Fruit fly (Drosophila melanogaster) whole organism, embryonic: ENCODE measurements around the gene CG43367.
A peak's percentile ranks its signal among the peaks of the same experiment; 100 is the strongest.

Source experiments
- ATbp ChIP-seq: fragments of 200-800 bp; sonication (Bioruptor generic); optimal IDR thresholded peaks from 2 replicates; lab custom pipeline; 2017; ENCODE audit warnings: missing biosample characterization, mild to moderate bottlenecking, missing genetic modification characterization, missing genetic modification reagents
- Ada2b ChIP-seq: fragments of 200-800 bp; sonication (Bioruptor generic); IDR thresholded peaks from 2 replicates; pipeline ENCODE4 v1.3.6; 2022; ENCODE audit warnings: missing biosample characterization, missing genetic modification characterization
- BtbVII ChIP-seq: fragments of 200-800 bp; sonication (Bioruptor generic); optimal IDR thresholded peaks from 3 replicates; lab custom pipeline; 2017; ENCODE audit warnings: missing biosample characterization, mild to moderate bottlenecking, missing genetic modification characterization
- CG10543 ChIP-seq: fragments of 200-800 bp; sonication (Bioruptor generic); optimal IDR thresholded peaks from 3 replicates; lab custom pipeline; 2017; ENCODE audit warnings: missing biosample characterization, mild to moderate bottlenecking, missing genetic modification characterization, moderate library complexity
- CG12071 ChIP-seq: fragments of 200-800 bp; sonication (Bioruptor generic); optimal IDR thresholded peaks from 3 replicates; lab custom pipeline; 2018; ENCODE audit warnings: missing biosample characterization, mild to moderate bottlenecking, missing genetic modification characterization
- CG12744 ChIP-seq: fragments of 200-800 bp; sonication (Bioruptor generic); optimal IDR thresholded peaks from 2 replicates; lab custom pipeline; 2016; ENCODE audit warnings: missing biosample characterization, missing genetic modification characterization
- CG18599 ChIP-seq: fragments of 200-800 bp; sonication (Bioruptor generic); optimal IDR thresholded peaks from 3 replicates; lab custom pipeline; 2017; ENCODE audit warnings: missing biosample characterization, missing genetic modification characterization, mild to moderate bottlenecking, moderate library complexity, missing genetic modification reagents
- CG2875 ChIP-seq: fragments of 200-800 bp; sonication (Bioruptor generic); optimal IDR thresholded peaks from 2 replicates; lab custom pipeline; 2017; ENCODE audit warnings: missing biosample characterization, mild to moderate bottlenecking, missing genetic modification characterization, missing genetic modification reagents
- CG32772 ChIP-seq: fragments of 200-800 bp; sonication (Bioruptor generic); IDR thresholded peaks from 2 replicates; pipeline ENCODE4 v1.3.6; 2022; ENCODE audit warnings: missing biosample characterization, missing genetic modification characterization
- CG4282 ChIP-seq: fragments of 200-800 bp; sonication (Bioruptor generic); optimal IDR thresholded peaks from 2 replicates; lab custom pipeline; 2016; ENCODE audit warnings: missing biosample characterization, missing genetic modification characterization
- CG4707 ChIP-seq: fragments of 200-800 bp; sonication (Bioruptor generic); optimal IDR thresholded peaks from 2 replicates; lab custom pipeline; 2018; ENCODE audit warnings: missing biosample characterization, mild to moderate bottlenecking, missing genetic modification characterization, moderate library complexity
- CG6813 ChIP-seq: fragments of 200-800 bp; sonication (Bioruptor generic); optimal IDR thresholded peaks from 2 replicates; lab custom pipeline; 2017; ENCODE audit warnings: missing biosample characterization, missing genetic modification characterization, mild to moderate bottlenecking, moderate library complexity, missing genetic modification reagents
- CG7987 ChIP-seq: fragments of 200-800 bp; sonication (Bioruptor generic); optimal IDR thresholded peaks from 2 replicates; lab custom pipeline; 2018; ENCODE audit warnings: missing biosample characterization, mild to moderate bottlenecking, missing genetic modification characterization, moderate library complexity
- CG9215 ChIP-seq: fragments of 200-800 bp; sonication (Bioruptor generic); IDR thresholded peaks from 2 replicates; pipeline ENCODE4 v1.3.6; 2022; ENCODE audit warnings: missing biosample characterization, missing genetic modification characterization
- CrebB ChIP-seq: fragments of 200-800 bp; sonication (Bioruptor generic); optimal IDR thresholded peaks from 3 replicates; lab custom pipeline; 2018; ENCODE audit warnings: missing biosample characterization, mild to moderate bottlenecking, missing genetic modification characterization
- Drgx ChIP-seq: fragments of 200-800 bp; sonication (Bioruptor generic); IDR thresholded peaks from 2 replicates; pipeline ENCODE4 v1.3.6; 2022; ENCODE audit warnings: missing biosample characterization, missing genetic modification characterization
- Ets65A ChIP-seq: fragments of 200-800 bp; sonication (Bioruptor generic); peaks from one replicate; lab custom pipeline; 2016; ENCODE audit warnings: missing biosample characterization, missing genetic modification characterization
- GATAe ChIP-seq: fragments of 200-800 bp; sonication (Bioruptor generic); conservative IDR thresholded peaks from 2 replicates; pipeline ENCODE4 v1.3.6; 2022; ENCODE audit warnings: missing biosample characterization, missing genetic modification characterization
- HLH4C ChIP-seq: fragments of 200-800 bp; sonication (Bioruptor generic); IDR thresholded peaks from 3 replicates; pipeline ENCODE4 v1.3.6; 2022; ENCODE audit warnings: missing biosample characterization, missing genetic modification characterization; ENCODE audit not compliant: partially characterized antibody
- HLHmδ ChIP-seq: fragments of 200-800 bp; sonication (Bioruptor generic); optimal IDR thresholded peaks from 2 replicates; lab custom pipeline; 2018; ENCODE audit warnings: missing biosample characterization, mild to moderate bottlenecking, missing genetic modification characterization, moderate library complexity
- HmgZ ChIP-seq: fragments of 200-800 bp; sonication (Bioruptor generic); optimal IDR thresholded peaks from 2 replicates; lab custom pipeline; 2018; ENCODE audit warnings: missing biosample characterization, mild to moderate bottlenecking, missing genetic modification characterization
- Hmr ChIP-seq: fragments of 200-800 bp; sonication (Bioruptor generic); optimal IDR thresholded peaks from 3 replicates; lab custom pipeline; 2017; ENCODE audit warnings: mild to moderate bottlenecking, missing biosample characterization, missing genetic modification reagents, missing genetic modification characterization
- Hr78 ChIP-seq, 2 experiments: fragments of 200-800 bp in 1 of 2; fragments of >200 bp in 1 of 2; sonication (Bioruptor generic) in 1 of 2; optimal IDR thresholded peaks; 2 replicates each; lab custom pipeline; 2017 to 2019; ENCODE audit warnings: missing biosample characterization in 2 of 2, missing genetic modification characterization in 2 of 2, mild to moderate bottlenecking in 1 of 2, moderate library complexity in 1 of 2
- Kr ChIP-seq: fragments of 200-800 bp; sonication (Bioruptor generic); optimal IDR thresholded peaks from 2 replicates; lab custom pipeline; 2017; ENCODE audit warnings: missing biosample characterization, mild to moderate bottlenecking, missing genetic modification characterization
- MBD-R2 ChIP-seq: fragments of 200-800 bp; sonication (Bioruptor generic); IDR thresholded peaks from 2 replicates; pipeline ENCODE4 v1.3.6; 2022; ENCODE audit warnings: missing biosample characterization, missing genetic modification characterization
- Med ChIP-seq: fragments of 200-800 bp; sonication (Bioruptor generic); peaks from one replicate; lab custom pipeline; 2016; ENCODE audit warnings: missing biosample characterization, missing genetic modification characterization, mild to moderate bottlenecking, inconsistent platforms, moderate library complexity
- Nf-YB ChIP-seq: fragments of 200-800 bp; sonication (Bioruptor generic); optimal IDR thresholded peaks from 3 replicates; lab custom pipeline; 2019; ENCODE audit warnings: missing biosample characterization, mild to moderate bottlenecking, missing genetic modification characterization, moderate library complexity
- NfI ChIP-seq: fragments of 200-800 bp; sonication (Bioruptor generic); optimal IDR thresholded peaks from 3 replicates; lab custom pipeline; 2018; ENCODE audit warnings: missing biosample characterization, mild to moderate bottlenecking, missing genetic modification characterization, moderate library complexity
- Pdp1 ChIP-seq, 2 experiments: fragments of 200-800 bp; sonication (Bioruptor generic); optimal IDR thresholded peaks; 3 replicates each; lab custom pipeline; 2016; ENCODE audit warnings: missing biosample characterization in 2 of 2, missing genetic modification characterization in 2 of 2, mild to moderate bottlenecking in 1 of 2, moderate library complexity in 1 of 2
- Ravus ChIP-seq: fragments of 200-800 bp; sonication (Bioruptor generic); IDR thresholded peaks from 2 replicates; pipeline ENCODE4 v1.3.6; 2022; ENCODE audit warnings: missing biosample characterization, missing genetic modification characterization
- Vsx1 ChIP-seq: fragments of 200-800 bp; sonication (Bioruptor generic); optimal IDR thresholded peaks from 2 replicates; lab custom pipeline; 2017; ENCODE audit warnings: missing biosample characterization, mild to moderate bottlenecking, missing genetic modification characterization, missing genetic modification reagents
- ara ChIP-seq: fragments of 200-800 bp; sonication (Bioruptor generic); IDR thresholded peaks from 2 replicates; pipeline ENCODE4 v1.3.6; 2022; ENCODE audit warnings: missing biosample characterization, missing genetic modification characterization
- btn ChIP-seq: fragments of 200-800 bp; sonication (Bioruptor generic); optimal IDR thresholded peaks from 2 replicates; lab custom pipeline; 2016; ENCODE audit warnings: missing biosample characterization, missing genetic modification characterization
- chinmo ChIP-seq: fragments of 200-800 bp; sonication (Bioruptor generic); IDR thresholded peaks from 4 replicates; pipeline ENCODE4 v1.3.6; 2022; ENCODE audit warnings: missing biosample characterization, missing genetic modification characterization; ENCODE audit not compliant: partially characterized antibody
- cwo ChIP-seq: fragments of 200-800 bp; sonication (Bioruptor generic); optimal IDR thresholded peaks from 3 replicates; lab custom pipeline; 2017; ENCODE audit warnings: missing biosample characterization, missing genetic modification characterization, mild to moderate bottlenecking, moderate library complexity, missing genetic modification reagents
- exex ChIP-seq: fragments of 200-800 bp; sonication (Bioruptor generic); optimal IDR thresholded peaks from 4 replicates; lab custom pipeline; 2018; ENCODE audit warnings: missing biosample characterization, mild to moderate bottlenecking, missing genetic modification characterization, moderate library complexity
- fd64A ChIP-seq: fragments of 200-800 bp; sonication (Bioruptor generic); optimal IDR thresholded peaks from 3 replicates; lab custom pipeline; 2018; ENCODE audit warnings: missing biosample characterization, mild to moderate bottlenecking, missing genetic modification characterization
- grn ChIP-seq: fragments of 200-800 bp; sonication (Bioruptor generic); optimal IDR thresholded peaks from 3 replicates; lab custom pipeline; 2017; ENCODE audit warnings: missing biosample characterization, missing genetic modification characterization
- klu ChIP-seq: fragments of 200-800 bp; sonication (Bioruptor generic); IDR thresholded peaks from 2 replicates; pipeline ENCODE4 v1.3.6; 2022; ENCODE audit warnings: missing biosample characterization, missing genetic modification characterization
- mirr ChIP-seq: fragments of 200-800 bp; sonication (Bioruptor generic); optimal IDR thresholded peaks from 3 replicates; lab custom pipeline; 2018; ENCODE audit warnings: missing biosample characterization, mild to moderate bottlenecking, missing genetic modification characterization
- oc ChIP-seq: fragments of 200-800 bp; sonication (Bioruptor generic); optimal IDR thresholded peaks from 2 replicates; lab custom pipeline; 2018; ENCODE audit warnings: missing biosample characterization, mild to moderate bottlenecking, missing genetic modification characterization, moderate library complexity
- org-1 ChIP-seq: fragments of 200-800 bp; sonication (Bioruptor generic); optimal IDR thresholded peaks from 2 replicates; lab custom pipeline; 2017; ENCODE audit warnings: missing biosample characterization, missing genetic modification characterization
- pros ChIP-seq: fragments of 200-800 bp; sonication (Bioruptor generic); optimal IDR thresholded peaks from 3 replicates; lab custom pipeline; 2019; ENCODE audit warnings: missing biosample characterization, mild to moderate bottlenecking, missing genetic modification characterization, moderate library complexity
- sens-2 ChIP-seq: fragments of 200-800 bp; sonication (Bioruptor generic); IDR thresholded peaks from 2 replicates; pipeline ENCODE4 v1.3.6; 2022; ENCODE audit warnings: missing biosample characterization, missing genetic modification characterization
- stwl ChIP-seq: fragments of 200-800 bp; sonication (Bioruptor generic); optimal IDR thresholded peaks from 3 replicates; lab custom pipeline; 2018; ENCODE audit warnings: missing biosample characterization, mild to moderate bottlenecking, missing genetic modification characterization, moderate library complexity
- twi ChIP-seq: fragments of 200-800 bp; optimal IDR thresholded peaks from 2 replicates; lab custom pipeline; 2019; ENCODE audit warnings: missing biosample characterization, mild to moderate bottlenecking, missing genetic modification characterization, moderate library complexity

The CG43367 gene

dm6 chr3L:4219291-4220228 is 25.8 kb downstream of the CG43367 start (continued):
- no peak for TF ChIP-seq Nf-YB (GFP tag; lab: Kevin White, UChicago)
- TF ChIP-seq grn (GFP tag; lab: Kevin White, UChicago) = peak; percentile 99
- peak; percentile 30 for TF ChIP-seq CG2875 (GFP tag; lab: Kevin White, UChicago)
- TF ChIP-seq Kr = peak; percentile 16
- 0 out of 2 replicates have a peak, but pooled peaks have one; percentile 24 for TF ChIP-seq ara (GFP tag; lab: Robert Waterston, UW)
- TF ChIP-seq CG12744 = no peak
- peak; percentile 22 for TF ChIP-seq BtbVII (GFP tag; lab: Kevin White, UChicago)
- peak; percentile 17 for TF ChIP-seq twi (tag; lab: Kevin White, UChicago)
- TF ChIP-seq pros (GFP tag; lab: Kevin White, UChicago) = peak; percentile 55
- TF ChIP-seq fd64A (GFP tag; lab: Kevin White, UChicago) = peak; percentile 20
- peak; percentile 100 for TF ChIP-seq cwo (GFP tag; lab: Kevin White, UChicago)
- TF ChIP-seq stwl = peak; percentile 3
- no peak for TF ChIP-seq CG4707 (GFP tag; lab: Kevin White, UChicago)
- TF ChIP-seq CG9215 (GFP tag; lab: Robert Waterston, UW) = no peak
- TF ChIP-seq Ets65A = no peak
- TF ChIP-seq GATAe (GFP tag; lab: Robert Waterston, UW) = peak; percentile 65
- peak; percentile 72 for TF ChIP-seq Vsx1 (GFP tag; lab: Kevin White, UChicago)
- peak; percentile 18 for TF ChIP-seq HLHmδ (GFP tag; lab: Kevin White, UChicago)
- TF ChIP-seq Hr78 (GFP tag; optimal IDR thresholded peaks at IDR 0.05; lab: Kevin White, UChicago) = peak in 1 of 2 experiments; percentile 95
- TF ChIP-seq CrebB = no peak
- TF ChIP-seq CG4282 (GFP tag; lab: Kevin White, UChicago) = no peak
- TF ChIP-seq org-1 (GFP tag; lab: Kevin White, UChicago) = peak; percentile 39
- TF ChIP-seq CG12071 = peak; percentile 33
- 0 out of 4 replicates have a peak, but pooled peaks have one; percentile 67 for TF ChIP-seq chinmo (GFP tag; lab: Robert Waterston, UW)
- TF ChIP-seq klu (GFP tag; lab: Robert Waterston, UW) = no peak
- TF ChIP-seq Ada2b (GFP tag; lab: Robert Waterston, UW) = no peak
- peak; percentile 28; the same call in 1 of the 2 replicates for TF ChIP-seq Drgx (GFP tag; lab: Robert Waterston, UW)
- TF ChIP-seq btn (GFP tag; lab: Kevin White, UChicago) = no peak
- no peak for TF ChIP-seq Ravus (GFP tag; lab: Robert Waterston, UW)
- TF ChIP-seq CG18599 (GFP tag; lab: Kevin White, UChicago) = peak; percentile 24
- TF ChIP-seq NfI (GFP tag; lab: Kevin White, UChicago) = no peak
- no peak for TF ChIP-seq HLH4C (GFP tag; lab: Robert Waterston, UW)
- TF ChIP-seq CG10543 (GFP tag; lab: Kevin White, UChicago) = peak; percentile 70
- peak; percentile 29; the same call in 1 of the 2 replicates for TF ChIP-seq CG32772 (GFP tag; lab: Robert Waterston, UW)
- 0 out of 2 replicates have a peak, but pooled peaks have one; percentile 11 for TF ChIP-seq sens-2 (GFP tag; lab: Robert Waterston, UW)
- TF ChIP-seq CG6813 = peak; percentile 22
- peak; percentile 43 for TF ChIP-seq HmgZ
- TF ChIP-seq ATbp (GFP tag; lab: Kevin White, UChicago) = peak; percentile 14
- peak; percentile 13 for TF ChIP-seq oc (tag; lab: Kevin White, UChicago)
- TF ChIP-seq exex = peak; percentile 99
- TF ChIP-seq Med (GFP tag; lab: Kevin White, UChicago) = peak; percentile 23
- TF ChIP-seq CG7987 (GFP tag; lab: Kevin White, UChicago) = peak; percentile 92
- TF ChIP-seq Pdp1 (GFP tag; optimal IDR thresholded peaks at IDR 0.05; lab: Kevin White, UChicago) = peak in 1 of 2 experiments; percentile 35
- peak; percentile 84 for TF ChIP-seq mirr
- 0 out of 2 replicates have a peak, but pooled peaks have one; percentile 11 for TF ChIP-seq MBD-R2 (GFP tag; lab: Robert Waterston, UW)
- TF ChIP-seq Hmr = peak; percentile 6
